Worm (Caenorhabditis elegans) whole organism, L1 larva: Measurements from ENCODE around the gene ZK757.2.

Source experiments
- C34B4.2 ChIP-seq: sonication (generic microtip); optimal IDR thresholded peaks from 2 replicates; lab custom pipeline; 2017; ENCODE audit warnings: mild to moderate bottlenecking, missing genetic modification characterization, missing compliant biosample characterization
- Y116A8C.19 ChIP-seq: sonication (generic microtip); optimal IDR thresholded peaks from 2 replicates; lab custom pipeline; 2016; ENCODE audit warnings: missing compliant biosample characterization, missing genetic modification characterization, borderline replicate concordance
- aly-2 ChIP-seq: fragments of 150-350 bp; optimal IDR thresholded peaks from 2 replicates; lab custom pipeline; 2014; ENCODE audit warnings: missing biosample characterization, missing genetic modification characterization
- blmp-1 ChIP-seq: fragments of 150-350 bp; optimal IDR thresholded peaks from 2 replicates; lab custom pipeline; 2014; ENCODE audit warnings: missing biosample characterization, missing genetic modification characterization
- dpl-1 ChIP-seq, 3 experiments: fragments of 150-350 bp in 2 of 3; sonication (generic microtip) in 1 of 3; optimal IDR thresholded peaks; 2 replicates each; lab custom pipeline; 2014 to 2017; ENCODE audit warnings: missing biosample characterization in 3 of 3, missing genetic modification characterization in 3 of 3, missing genetic modification reagents in 3 of 3
- fkh-4 ChIP-seq: sonication (generic microtip); optimal IDR thresholded peaks from 2 replicates; lab custom pipeline; 2016; ENCODE audit warnings: missing compliant biosample characterization, missing genetic modification characterization, borderline replicate concordance
- nhr-20 ChIP-seq: sonication (generic microtip); optimal IDR thresholded peaks from 2 replicates; lab custom pipeline; 2016; ENCODE audit warnings: mild to moderate bottlenecking, missing genetic modification characterization, missing compliant biosample characterization
- nhr-76 ChIP-seq: sonication (generic microtip); optimal IDR thresholded peaks from 2 replicates; lab custom pipeline; 2017; ENCODE audit warnings: missing biosample characterization, missing genetic modification characterization
- unc-62 ChIP-seq: fragments of 150-350 bp; optimal IDR thresholded peaks from 2 replicates; lab custom pipeline; 2014; ENCODE audit warnings: missing biosample characterization, missing genetic modification reagents, missing genetic modification characterization
- ztf-4 ChIP-seq: fragments of 150-350 bp; optimal IDR thresholded peaks from 2 replicates; lab custom pipeline; 2014; ENCODE audit warnings: missing biosample characterization, missing genetic modification characterization

ce11 chrIII:9846093-9846492 lies 32.6 kb downstream of the ZK757.2 start, which contains the start of gene K11H3.2:
- no peak for TF ChIP-seq Y116A8C.19 (tag; lab: Kevin White, UChicago)
- no peak for TF ChIP-seq nhr-20 (tag; lab: Kevin White, UChicago)
- TF ChIP-seq fkh-4 (tag; lab: Kevin White, UChicago), result no peak
- TF ChIP-seq aly-2 (tag; lab: Kevin White, UChicago), result no peak
- TF ChIP-seq nhr-76 (tag; lab: Kevin White, UChicago), result no peak
- no peak for TF ChIP-seq dpl-1 (GFP tag; optimal IDR thresholded peaks at IDR 0.05; lab: Kevin White, UChicago)
- TF ChIP-seq C34B4.2 (tag; lab: Kevin White, UChicago), result no peak
- no peak for TF ChIP-seq unc-62 (GFP tag; lab: Kevin White, UChicago)
- TF ChIP-seq blmp-1 (tag; lab: Kevin White, UChicago), result no peak
- TF ChIP-seq ztf-4 (tag; lab: Kevin White, UChicago), result no peak
